Worm (Caenorhabditis elegans) whole organism, L2 larva: ENCODE results near the gene isy-1.

Source experiments
- C34F6.9 ChIP-seq: fragments of 150-350 bp; optimal IDR thresholded peaks from 2 replicates; lab custom pipeline; 2014; ENCODE audit warnings: missing biosample characterization, missing genetic modification characterization
- F13H6.1 ChIP-seq: sonication (generic microtip); optimal IDR thresholded peaks from 2 replicates; lab custom pipeline; 2016; ENCODE audit warnings: missing genetic modification characterization, missing compliant biosample characterization
- R02D3.7 ChIP-seq: fragments of 150-350 bp; optimal IDR thresholded peaks from 2 replicates; lab custom pipeline; 2014; ENCODE audit warnings: missing biosample characterization, missing genetic modification characterization
- Y55F3AM.14 ChIP-seq: fragments of 200-800 bp; sonication (Bioruptor generic); optimal IDR thresholded peaks from 2 replicates; lab custom pipeline; 2018; ENCODE audit warnings: mild to moderate bottlenecking, missing genetic modification characterization, missing compliant biosample characterization
- alr-1 ChIP-seq: fragments of 150-350 bp; optimal IDR thresholded peaks from 2 replicates; lab custom pipeline; 2014; ENCODE audit warnings: missing biosample characterization, missing genetic modification characterization
- ama-1 ChIP-seq: fragments of 150-350 bp; optimal IDR thresholded peaks from 2 replicates; lab custom pipeline; 2018; ENCODE audit warnings: inconsistent platforms
- blmp-1 ChIP-seq: sonication (generic microtip); optimal IDR thresholded peaks from 2 replicates; lab custom pipeline; 2017; ENCODE audit warnings: missing genetic modification characterization, mild to moderate bottlenecking, missing compliant biosample characterization, antibody characterized with exemption, moderate library complexity; ENCODE audit not compliant: insufficient read depth
- crh-2 ChIP-seq: sonication (generic microtip); optimal IDR thresholded peaks from 2 replicates; lab custom pipeline; 2017; ENCODE audit warnings: missing biosample characterization, missing genetic modification characterization
- egl-27 ChIP-seq: sonication (generic microtip); optimal IDR thresholded peaks from 3 replicates; lab custom pipeline; 2017; ENCODE audit warnings: missing biosample characterization, missing genetic modification reagents, missing genetic modification characterization
- elt-1 ChIP-seq: fragments of 150-350 bp; optimal IDR thresholded peaks from 2 replicates; lab custom pipeline; 2014; ENCODE audit warnings: missing biosample characterization, missing genetic modification characterization
- fos-1 ChIP-seq: fragments of 150-350 bp; optimal IDR thresholded peaks from 2 replicates; lab custom pipeline; 2014; ENCODE audit warnings: missing biosample characterization, missing genetic modification characterization
- gmeb-1 ChIP-seq: fragments of 150-350 bp; optimal IDR thresholded peaks from 2 replicates; lab custom pipeline; 2014; ENCODE audit warnings: missing biosample characterization, missing genetic modification characterization
- lin-11 ChIP-seq: fragments of 150-350 bp; sonication (generic microtip); optimal IDR thresholded peaks from 2 replicates; lab custom pipeline; 2014; ENCODE audit warnings: missing biosample characterization, missing genetic modification characterization, inconsistent platforms, mixed read lengths
- lin-13 ChIP-seq: fragments of 150-350 bp; optimal IDR thresholded peaks from 2 replicates; lab custom pipeline; 2014; ENCODE audit warnings: missing biosample characterization, missing genetic modification reagents, missing genetic modification characterization
- lin-39 ChIP-seq: fragments of 150-350 bp; optimal IDR thresholded peaks from 2 replicates; lab custom pipeline; 2014; ENCODE audit warnings: missing biosample characterization, missing genetic modification reagents, missing genetic modification characterization
- lsy-2 ChIP-seq, 2 experiments: fragments of 150-350 bp in 1 of 2; sonication (generic microtip) in 1 of 2; optimal IDR thresholded peaks; 2 replicates each; lab custom pipeline; 2014 to 2017; ENCODE audit warnings: missing biosample characterization in 2 of 2, missing genetic modification characterization in 2 of 2
- mab-5 ChIP-seq: fragments of 150-350 bp; optimal IDR thresholded peaks from 2 replicates; lab custom pipeline; 2014; ENCODE audit warnings: missing biosample characterization, missing genetic modification characterization
- mbf-1 ChIP-seq: sonication (generic microtip); optimal IDR thresholded peaks from 2 replicates; lab custom pipeline; 2017; ENCODE audit warnings: missing biosample characterization, missing genetic modification characterization
- mdl-1 ChIP-seq, 2 experiments: fragments of 150-350 bp in 1 of 2; sonication (generic microtip) in 1 of 2; optimal IDR thresholded peaks; 2 replicates each; lab custom pipeline; 2017; ENCODE audit warnings: missing biosample characterization in 2 of 2, missing genetic modification characterization in 2 of 2
- nhr-10 ChIP-seq: sonication (generic microtip); optimal IDR thresholded peaks from 2 replicates; lab custom pipeline; 2017; ENCODE audit warnings: missing biosample characterization, missing genetic modification characterization
- nhr-129 ChIP-seq: fragments of 150-350 bp; optimal IDR thresholded peaks from 2 replicates; lab custom pipeline; 2014; ENCODE audit warnings: missing biosample characterization, missing genetic modification characterization
- nhr-21 ChIP-seq: fragments of 150-350 bp; optimal IDR thresholded peaks from 2 replicates; lab custom pipeline; 2014; ENCODE audit warnings: missing biosample characterization, missing genetic modification characterization
- nhr-23 ChIP-seq: fragments of 150-350 bp; optimal IDR thresholded peaks from 2 replicates; lab custom pipeline; 2014; ENCODE audit warnings: missing biosample characterization, missing genetic modification reagents, missing genetic modification characterization
- nhr-25 ChIP-seq: fragments of 150-350 bp; sonication (generic microtip); optimal IDR thresholded peaks from 3 replicates; lab custom pipeline; 2014; ENCODE audit warnings: missing biosample characterization, missing genetic modification characterization
- nhr-6 ChIP-seq: fragments of 150-350 bp; optimal IDR thresholded peaks from 2 replicates; lab custom pipeline; 2014; ENCODE audit warnings: missing biosample characterization, missing genetic modification characterization
- peb-1 ChIP-seq: fragments of 150-350 bp; optimal IDR thresholded peaks from 2 replicates; lab custom pipeline; 2014; ENCODE audit warnings: missing biosample characterization, missing genetic modification characterization
- sma-3 ChIP-seq: sonication (generic microtip); optimal IDR thresholded peaks from 2 replicates; lab custom pipeline; 2016; ENCODE audit warnings: missing genetic modification reagents, missing genetic modification characterization, missing compliant biosample characterization
- sma-9 ChIP-seq, 2 experiments: fragments of 150-350 bp in 1 of 2; sonication (generic microtip) in 1 of 2; optimal IDR thresholded peaks; 2 replicates each; lab custom pipeline; 2014 to 2016; ENCODE audit warnings: missing genetic modification characterization in 2 of 2, mild to moderate bottlenecking in 1 of 2, missing biosample characterization in 1 of 2, missing compliant biosample characterization in 1 of 2, missing genetic modification reagents in 1 of 2, moderate library complexity in 1 of 2
- unc-39 ChIP-seq: fragments of 150-350 bp; optimal IDR thresholded peaks from 2 replicates; lab custom pipeline; 2014; ENCODE audit warnings: missing biosample characterization, missing genetic modification characterization
- unc-55 ChIP-seq: fragments of 150-350 bp; sonication (generic microtip); optimal IDR thresholded peaks from 3 replicates; lab custom pipeline; 2014; ENCODE audit warnings: missing biosample characterization, missing genetic modification reagents, missing genetic modification characterization
- unc-62 ChIP-seq: fragments of 150-350 bp; optimal IDR thresholded peaks from 2 replicates; lab custom pipeline; 2014; ENCODE audit warnings: missing biosample characterization, missing genetic modification reagents, missing genetic modification characterization
- zag-1 ChIP-seq: fragments of 150-350 bp; optimal IDR thresholded peaks from 2 replicates; lab custom pipeline; 2014; ENCODE audit warnings: missing biosample characterization, missing genetic modification characterization
- ztf-1 ChIP-seq: fragments of 200-800 bp; sonication (Bioruptor generic); conservative IDR thresholded peaks from 2 replicates; pipeline ENCODE4 v1.3.6; 2022; ENCODE audit warnings: missing genetic modification characterization, missing compliant biosample characterization
- ztf-11 ChIP-seq: sonication (generic microtip); optimal IDR thresholded peaks from 2 replicates; lab custom pipeline; 2017; ENCODE audit warnings: missing biosample characterization, missing genetic modification characterization
- ztf-4 ChIP-seq: fragments of 150-350 bp; optimal IDR thresholded peaks from 2 replicates; lab custom pipeline; 2014; ENCODE audit warnings: missing biosample characterization, missing genetic modification characterization

isy-1 gene

ce11 chrV:10960544-10960943, 40.0 kb downstream of the isy-1 start, which contains the start of gene vps-36:
vps-36 (minus strand) TSS chrV:10960669.
- TF ChIP-seq peb-1 (tag; lab: Kevin White, UChicago) (no peak), nhr-129 (tag; lab: Kevin White, UChicago) (peak; percentile 18), crh-2 (tag; lab: Kevin White, UChicago) (peak; percentile 27), sma-9 (GFP tag; optimal IDR thresholded peaks at IDR 0.05; lab: Kevin White, UChicago) (peak; percentile 42), sma-9 (tag; optimal IDR thresholded peaks at IDR 0.05; lab: Kevin White, UChicago) (no peak), egl-27 (no peak), alr-1 (no peak), nhr-23 (tag; lab: Kevin White, UChicago) (no peak), fos-1 (tag; lab: Kevin White, UChicago) (peak; percentile 68)
- TF ChIP-seq, all 48 proteins: peak for 4

- TF ChIP-seq fos-1 (tag; lab: Kevin White, UChicago) (no peak), lin-11 (no peak), ztf-11 (tag; lab: Kevin White, UChicago) (no peak), unc-39 (no peak), Y55F3AM.14 (GFP tag; lab: Kevin White, UChicago) (peak; percentile 17), lsy-2 (tag; optimal IDR thresholded peaks at IDR 0.05; lab: Kevin White, UChicago) (peak in 1 of 2 experiments; percentile 29), mab-5 (tag; lab: Kevin White, UChicago) (no peak), lin-13 (GFP tag; lab: Kevin White, UChicago) (peak; percentile 14), sma-9 (GFP tag; optimal IDR thresholded peaks at IDR 0.05; lab: Kevin White, UChicago) (peak; percentile 51), sma-9 (tag; optimal IDR thresholded peaks at IDR 0.05; lab: Kevin White, UChicago) (no peak), crh-2 (tag; lab: Kevin White, UChicago) (peak; percentile 10)
- TF ChIP-seq, all 48 proteins: peak for 5
Observed at ce11 chrV:10958322-10958900, 42.1 kb downstream of the isy-1 start, which contains the start of gene pigt-1. pigt-1 (minus strand) TSS chrV:10958821.

ce11 chrV:10955681-10956476, 44.6 kb downstream of the isy-1 start, which contains the start of gene F17C11.13:
F17C11.13 (plus strand) TSS chrV:10955923.
- peak; percentile 14 for TF ChIP-seq fos-1 (tag; lab: Kevin White, UChicago)
- TF ChIP-seq zag-1 (tag; lab: Kevin White, UChicago): no peak

- TF ChIP-seq F13H6.1 (no peak), fos-1 (tag; lab: Kevin White, UChicago) (peak; percentile 2)
Observed at ce11 chrV:10954832-10955231, 45.7 kb downstream of the isy-1 start, which contains the start of gene F17C11.6. F17C11.6 (plus strand) TSS chrV:10955121.

ce11 chrV:10954334-10954733, 46.2 kb downstream of the isy-1 start, which contains the start of gene clec-221:
clec-221 (minus strand) TSS chrV:10954434.
- TF ChIP-seq C34F6.9 (no peak), alr-1 (no peak), unc-62 (no peak), sma-3 (GFP tag; lab: Kevin White, UChicago) (no peak), nhr-21 (tag; lab: Kevin White, UChicago) (no peak), zag-1 (tag; lab: Kevin White, UChicago) (no peak), nhr-25 (no peak), lsy-2 (tag; optimal IDR thresholded peaks at IDR 0.05; lab: Kevin White, UChicago) (no peak), nhr-23 (tag; lab: Kevin White, UChicago) (no peak), sma-9 (GFP tag; optimal IDR thresholded peaks at IDR 0.05; lab: Kevin White, UChicago) (no peak), sma-9 (tag; optimal IDR thresholded peaks at IDR 0.05; lab: Kevin White, UChicago) (no peak), egl-27 (no peak), mdl-1 (tag; optimal IDR thresholded peaks at IDR 0.05; lab: Kevin White, UChicago) (no peak), mab-5 (tag; lab: Kevin White, UChicago) (no peak), mbf-1 (tag; lab: Kevin White, UChicago) (no peak), Y55F3AM.14 (GFP tag; lab: Kevin White, UChicago) (no peak)

ce11 chrV:10953471-10954155, 46.9 kb downstream of the isy-1 start:
- TF ChIP-seq fos-1 (tag; lab: Kevin White, UChicago): no peak
- TF ChIP-seq nhr-10 (tag; lab: Kevin White, UChicago): no peak
- peak; percentile 25 for TF ChIP-seq lin-13 (GFP tag; lab: Kevin White, UChicago)
- no peak for TF ChIP-seq zag-1 (tag; lab: Kevin White, UChicago)
- no peak for TF ChIP-seq nhr-23 (tag; lab: Kevin White, UChicago)
- peak; percentile 21 for TF ChIP-seq Y55F3AM.14 (GFP tag; lab: Kevin White, UChicago)
- no peak for TF ChIP-seq egl-27
- no peak for TF ChIP-seq ztf-1 (GFP tag; lab: Robert Waterston, UW)
- TF ChIP-seq nhr-6 (tag; lab: Kevin White, UChicago): peak; percentile 32
- no peak for TF ChIP-seq unc-55 (GFP tag; lab: Kevin White, UChicago)
- peak; percentile 9 for TF ChIP-seq blmp-1 (tag; lab: Kevin White, UChicago)
- TF ChIP-seq ztf-4 (tag; lab: Kevin White, UChicago): peak; percentile 60
- TF ChIP-seq R02D3.7: no peak
- TF ChIP-seq elt-1 (tag; lab: Kevin White, UChicago): no peak
- no peak for TF ChIP-seq peb-1 (tag; lab: Kevin White, UChicago)
- TF ChIP-seq ama-1: peak; percentile 74
- no peak for TF ChIP-seq lin-39
- TF ChIP-seq gmeb-1: no peak
- no peak for TF ChIP-seq mab-5 (tag; lab: Kevin White, UChicago)
- TF ChIP-seq ztf-11 (tag; lab: Kevin White, UChicago): no peak
- TF ChIP-seq alr-1: no peak
- no peak for TF ChIP-seq mdl-1 (tag; optimal IDR thresholded peaks at IDR 0.05; lab: Kevin White, UChicago)
